Worm (Caenorhabditis elegans) whole organism, L1 larva: ENCODE results near the gene hmg-1.1.

Source experiments
- F16B12.6 ChIP-seq: fragments of 150-350 bp; optimal IDR thresholded peaks from 2 replicates; lab custom pipeline; 2014; ENCODE audit warnings: missing biosample characterization, missing genetic modification characterization
- aha-1 ChIP-seq: fragments of 150-350 bp; optimal IDR thresholded peaks from 2 replicates; lab custom pipeline; 2014; ENCODE audit warnings: missing biosample characterization, missing genetic modification characterization
- ama-1 ChIP-seq: fragments of 150-350 bp; optimal IDR thresholded peaks from 2 replicates; lab custom pipeline; 2014
- blmp-1 ChIP-seq: fragments of 150-350 bp; optimal IDR thresholded peaks from 2 replicates; lab custom pipeline; 2014; ENCODE audit warnings: missing biosample characterization, missing genetic modification characterization
- ceh-82 ChIP-seq, 3 experiments: fragments of 150-350 bp in 1 of 3; sonication (generic microtip) in 2 of 3; optimal IDR thresholded peaks; 2 replicates each; lab custom pipeline; 2014 to 2017; ENCODE audit warnings: missing biosample characterization in 3 of 3, missing genetic modification characterization in 3 of 3
- ceh-88 ChIP-seq: fragments of 200-800 bp; sonication (Bioruptor generic); IDR thresholded peaks from 2 replicates; pipeline ENCODE4 v1.3.6; 2022; ENCODE audit warnings: missing genetic modification characterization, missing compliant biosample characterization
- ces-1 ChIP-seq: fragments of 150-350 bp; optimal IDR thresholded peaks from 2 replicates; lab custom pipeline; 2014; ENCODE audit warnings: missing biosample characterization, missing genetic modification reagents, missing genetic modification characterization
- dpl-1 ChIP-seq, 3 experiments: fragments of 150-350 bp in 2 of 3; sonication (generic microtip) in 1 of 3; optimal IDR thresholded peaks; 2 replicates each; lab custom pipeline; 2014 to 2017; ENCODE audit warnings: missing biosample characterization in 3 of 3, missing genetic modification characterization in 3 of 3, missing genetic modification reagents in 3 of 3
- dsc-1 ChIP-seq: sonication (generic microtip); optimal IDR thresholded peaks from 2 replicates; lab custom pipeline; 2016; ENCODE audit warnings: mild to moderate bottlenecking, missing genetic modification characterization, missing compliant biosample characterization
- efl-1 ChIP-seq, 4 experiments: fragments of 150-350 bp; optimal IDR thresholded peaks in 3 of 4; peaks in 1 of 4; 1 replicate in 1 of 4; 2 replicates in 3 of 4; lab custom pipeline; 2014; ENCODE audit warnings: missing biosample characterization in 2 of 4, missing genetic modification characterization in 2 of 4, missing genetic modification reagents in 2 of 4
- egl-13 ChIP-seq: sonication (generic microtip); optimal IDR thresholded peaks from 2 replicates; lab custom pipeline; 2016; ENCODE audit warnings: missing genotype, missing genetic modification reagents, missing genetic modification characterization, missing compliant biosample characterization
- egl-27 ChIP-seq, 2 experiments: fragments of 150-350 bp in 1 of 2; sonication (generic microtip); optimal IDR thresholded peaks; 3 replicates each; lab custom pipeline; 2017 to 2018; ENCODE audit warnings: missing biosample characterization in 2 of 2, missing genetic modification characterization in 2 of 2, missing genetic modification reagents in 2 of 2
- fkh-4 ChIP-seq: sonication (generic microtip); optimal IDR thresholded peaks from 2 replicates; lab custom pipeline; 2016; ENCODE audit warnings: missing compliant biosample characterization, missing genetic modification characterization, borderline replicate concordance
- fkh-8 ChIP-seq: sonication (generic microtip); optimal IDR thresholded peaks from 2 replicates; lab custom pipeline; 2016; ENCODE audit warnings: mild to moderate bottlenecking, missing genetic modification characterization, missing compliant biosample characterization
- fos-1 ChIP-seq: fragments of 150-350 bp; optimal IDR thresholded peaks from 2 replicates; lab custom pipeline; 2014; ENCODE audit warnings: missing biosample characterization, missing genetic modification characterization
- grh-1 ChIP-seq: fragments of 200-800 bp; sonication (Bioruptor generic); IDR thresholded peaks from 2 replicates; pipeline ENCODE4 v1.3.6; 2022; ENCODE audit warnings: missing genetic modification reagents, missing genetic modification characterization, missing compliant biosample characterization
- hpl-2 ChIP-seq: fragments of 150-350 bp; optimal IDR thresholded peaks from 2 replicates; lab custom pipeline; 2014; ENCODE audit warnings: missing biosample characterization, missing genetic modification reagents, missing genetic modification characterization
- lin-14 ChIP-seq: fragments of 200-800 bp; sonication (Bioruptor generic); optimal IDR thresholded peaks from 2 replicates; lab custom pipeline; 2018; ENCODE audit warnings: mild to moderate bottlenecking, missing genetic modification characterization, moderate library complexity, missing compliant biosample characterization
- lin-15B ChIP-seq: fragments of 150-350 bp; sonication (generic microtip); optimal IDR thresholded peaks from 3 replicates; lab custom pipeline; 2014; ENCODE audit warnings: missing biosample characterization, missing genetic modification characterization
- lin-35 ChIP-seq, 2 experiments: fragments of 150-350 bp; optimal IDR thresholded peaks; 2 replicates each; lab custom pipeline; 2014; ENCODE audit warnings: missing biosample characterization in 2 of 2, missing genetic modification characterization in 2 of 2, missing genetic modification reagents in 2 of 2
- lin-39 ChIP-seq: fragments of 150-350 bp; optimal IDR thresholded peaks from 2 replicates; lab custom pipeline; 2014; ENCODE audit warnings: missing biosample characterization, missing genetic modification reagents, missing genetic modification characterization
- lir-3 ChIP-seq: sonication (generic microtip); optimal IDR thresholded peaks from 2 replicates; lab custom pipeline; 2016; ENCODE audit warnings: mild to moderate bottlenecking, missing genetic modification characterization, moderate library complexity, missing compliant biosample characterization; ENCODE audit not compliant: poor library complexity
- mab-9 ChIP-seq: fragments of 200-800 bp; sonication (Bioruptor generic); IDR thresholded peaks from 2 replicates; pipeline ENCODE4 v1.3.6; 2022; ENCODE audit warnings: missing genetic modification reagents, missing genetic modification characterization, missing compliant biosample characterization
- mef-2 ChIP-seq: fragments of 150-350 bp; optimal IDR thresholded peaks from 2 replicates; lab custom pipeline; 2014; ENCODE audit warnings: missing biosample characterization, missing genetic modification characterization
- mep-1 ChIP-seq: fragments of 150-350 bp; optimal IDR thresholded peaks from 2 replicates; lab custom pipeline; 2014; ENCODE audit warnings: missing biosample characterization, missing genetic modification characterization
- nhr-19 ChIP-seq: fragments of 200-800 bp; sonication (Bioruptor generic); conservative IDR thresholded peaks from 2 replicates; pipeline ENCODE4 v1.3.6; 2022; ENCODE audit warnings: missing genetic modification characterization, missing compliant biosample characterization
- nhr-20 ChIP-seq: sonication (generic microtip); optimal IDR thresholded peaks from 2 replicates; lab custom pipeline; 2016; ENCODE audit warnings: mild to moderate bottlenecking, missing genetic modification characterization, missing compliant biosample characterization
- nhr-237 ChIP-seq: fragments of 150-350 bp; optimal IDR thresholded peaks from 2 replicates; lab custom pipeline; 2014; ENCODE audit warnings: missing biosample characterization, missing genetic modification characterization
- nhr-47 ChIP-seq: sonication (generic microtip); optimal IDR thresholded peaks from 2 replicates; lab custom pipeline; 2016; ENCODE audit warnings: mild to moderate bottlenecking, missing genetic modification characterization, moderate library complexity, missing compliant biosample characterization
- nhr-71 ChIP-seq: sonication (generic microtip); optimal IDR thresholded peaks from 2 replicates; lab custom pipeline; 2016; ENCODE audit warnings: mild to moderate bottlenecking, missing genetic modification characterization, moderate library complexity, missing compliant biosample characterization
- nhr-84 ChIP-seq: sonication (generic microtip); optimal IDR thresholded peaks from 2 replicates; lab custom pipeline; 2017; ENCODE audit warnings: missing biosample characterization, missing genetic modification characterization
- nhr-85 ChIP-seq: sonication (generic microtip); peaks from one replicate; lab custom pipeline; 2016; ENCODE audit warnings: missing genetic modification characterization, inconsistent platforms, missing compliant biosample characterization
- nhr-90 ChIP-seq: sonication (generic microtip); optimal IDR thresholded peaks from 2 replicates; lab custom pipeline; 2016; ENCODE audit warnings: mild to moderate bottlenecking, missing genetic modification characterization, missing compliant biosample characterization; ENCODE audit not compliant: poor library complexity
- pag-3 ChIP-seq: sonication (generic microtip); optimal IDR thresholded peaks from 2 replicates; lab custom pipeline; 2017; ENCODE audit warnings: missing genetic modification characterization, mild to moderate bottlenecking, missing compliant biosample characterization, antibody characterized with exemption, borderline replicate concordance; ENCODE audit not compliant: insufficient read depth
- rnt-1 ChIP-seq: sonication (generic microtip); optimal IDR thresholded peaks from 2 replicates; lab custom pipeline; 2016; ENCODE audit warnings: mild to moderate bottlenecking, missing genetic modification characterization, moderate library complexity, missing compliant biosample characterization
- snu-23 ChIP-seq: sonication (generic microtip); optimal IDR thresholded peaks from 2 replicates; lab custom pipeline; 2016; ENCODE audit warnings: missing genetic modification characterization, missing compliant biosample characterization
- sox-4 ChIP-seq: sonication (generic microtip); optimal IDR thresholded peaks from 2 replicates; lab custom pipeline; 2016; ENCODE audit warnings: missing genetic modification characterization, missing compliant biosample characterization
- sptf-1 ChIP-seq: fragments of 150-350 bp; optimal IDR thresholded peaks from 2 replicates; lab custom pipeline; 2014; ENCODE audit warnings: missing biosample characterization, missing genetic modification characterization
- swsn-7 ChIP-seq: sonication (generic microtip); optimal IDR thresholded peaks from 2 replicates; lab custom pipeline; 2016; ENCODE audit warnings: missing genetic modification characterization, missing compliant biosample characterization
- tbx-2 ChIP-seq: sonication (generic microtip); optimal IDR thresholded peaks from 2 replicates; lab custom pipeline; 2016; ENCODE audit warnings: missing genetic modification characterization, missing compliant biosample characterization
- tlp-1 ChIP-seq: fragments of 150-350 bp; optimal IDR thresholded peaks from 2 replicates; lab custom pipeline; 2014; ENCODE audit warnings: missing biosample characterization, missing genetic modification characterization
- unc-30 ChIP-seq: sonication (generic microtip); optimal IDR thresholded peaks from 2 replicates; lab custom pipeline; 2017; ENCODE audit warnings: missing biosample characterization, missing genetic modification characterization
- unc-62 ChIP-seq: fragments of 150-350 bp; optimal IDR thresholded peaks from 2 replicates; lab custom pipeline; 2014; ENCODE audit warnings: missing biosample characterization, missing genetic modification reagents, missing genetic modification characterization
- unc-98 ChIP-seq: fragments of 200-800 bp; sonication (Bioruptor generic); IDR thresholded peaks from 2 replicates; pipeline ENCODE4 v1.3.6; 2022; ENCODE audit warnings: missing genetic modification characterization, missing compliant biosample characterization
- zag-1 ChIP-seq: fragments of 150-350 bp; optimal IDR thresholded peaks from 2 replicates; lab custom pipeline; 2014; ENCODE audit warnings: missing biosample characterization, missing genetic modification characterization
- ztf-4 ChIP-seq: fragments of 150-350 bp; optimal IDR thresholded peaks from 2 replicates; lab custom pipeline; 2014; ENCODE audit warnings: missing biosample characterization, missing genetic modification characterization

The hmg-1.1 gene

ce11 chrII:14242259-14242658 lies 8.2 kb upstream of the hmg-1.1 start:
- no peak for TF ChIP-seq swsn-7 (tag; lab: Kevin White, UChicago)
- no peak for TF ChIP-seq fos-1 (tag; lab: Kevin White, UChicago)
- TF ChIP-seq egl-27 (tag; optimal IDR thresholded peaks at IDR 0.05; lab: Kevin White, UChicago): no peak
- TF ChIP-seq grh-1 (GFP tag; lab: Robert Waterston, UW): no peak
- no peak for TF ChIP-seq dpl-1 (GFP tag; optimal IDR thresholded peaks at IDR 0.05; lab: Kevin White, UChicago)
- TF ChIP-seq mep-1 (tag; lab: Kevin White, UChicago): no peak

- TF ChIP-seq F16B12.6 (tag; lab: Kevin White, UChicago): no peak
- no peak for TF ChIP-seq fkh-4 (tag; lab: Kevin White, UChicago)
- TF ChIP-seq dsc-1: no peak
- TF ChIP-seq tbx-2: no peak
- TF ChIP-seq unc-30: no peak
- TF ChIP-seq nhr-20 (tag; lab: Kevin White, UChicago): no peak
- TF ChIP-seq snu-23 (GFP tag; lab: Kevin White, UChicago): no peak
- no peak for TF ChIP-seq lir-3 (tag; lab: Kevin White, UChicago)
- TF ChIP-seq nhr-71 (tag; lab: Kevin White, UChicago): no peak
- TF ChIP-seq lin-14 (GFP tag; lab: Kevin White, UChicago): no peak
Observed at ce11 chrII:14243503-14243902, 7.0 kb upstream of the hmg-1.1 start, which contains the start of gene jmjd-2. jmjd-2 (minus strand) TSS chrII:14243603.

ce11 chrII:14244457-14245254 lies 5.8 kb upstream of the hmg-1.1 start:
- TF ChIP-seq nhr-47: peak; percentile 68
- TF ChIP-seq mab-9 (GFP tag; lab: Robert Waterston, UW): no peak
- TF ChIP-seq nhr-71 (tag; lab: Kevin White, UChicago): peak; percentile 80
- peak; percentile 29; the same call in 1 of the 2 replicates for TF ChIP-seq nhr-19
- peak; percentile 85 for TF ChIP-seq lin-14 (GFP tag; lab: Kevin White, UChicago)
- TF ChIP-seq aha-1: peak; percentile 53
- TF ChIP-seq grh-1 (GFP tag; lab: Robert Waterston, UW): no peak
- peak; percentile 76 for TF ChIP-seq snu-23 (GFP tag; lab: Kevin White, UChicago)
- TF ChIP-seq blmp-1: peak; percentile 97
- TF ChIP-seq ceh-82 (tag; optimal IDR thresholded peaks at IDR 0.05; lab: Kevin White, UChicago): peak in 2 of 3 experiments; percentile 69 to 81
- no peak for TF ChIP-seq ama-1 (lab: Kevin White, UChicago)
- TF ChIP-seq sox-4: no peak
- peak; percentile 41 for TF ChIP-seq F16B12.6 (tag; lab: Kevin White, UChicago)
- TF ChIP-seq pag-3 (tag; lab: Kevin White, UChicago): no peak
- TF ChIP-seq tlp-1 (tag; lab: Kevin White, UChicago): no peak
- no peak for TF ChIP-seq zag-1
- no peak for TF ChIP-seq unc-98 (GFP tag; lab: Robert Waterston, UW)
- peak; percentile 29 for TF ChIP-seq nhr-237 (tag; lab: Kevin White, UChicago)
- peak; percentile 72 for TF ChIP-seq lin-35 (GFP tag; optimal IDR thresholded peaks at IDR 0.05; lab: Kevin White, UChicago)
- no peak for TF ChIP-seq nhr-84 (tag; lab: Kevin White, UChicago)
- TF ChIP-seq lin-15B: no peak
- no peak for TF ChIP-seq hpl-2 (GFP tag; lab: Kevin White, UChicago)
- TF ChIP-seq efl-1 (optimal IDR thresholded peaks at IDR 0.05; lab: Kevin White, UChicago): peak; percentile 80 to 91
- peak; percentile 66 to 96 for TF ChIP-seq efl-1 (GFP tag; optimal IDR thresholded peaks at IDR 0.05 in 1 of 2; lab: Kevin White, UChicago)
- no peak for TF ChIP-seq egl-13
- TF ChIP-seq nhr-90 (tag; lab: Kevin White, UChicago): no peak
- no peak for TF ChIP-seq ceh-88 (GFP tag; lab: Robert Waterston, UW)
- TF ChIP-seq ces-1 (GFP tag; lab: Kevin White, UChicago): no peak
- peak; percentile 53 for TF ChIP-seq tbx-2
- peak; percentile 12 for TF ChIP-seq nhr-85
- TF ChIP-seq rnt-1: peak; percentile 48
- no peak for TF ChIP-seq lin-39 (tag; lab: Kevin White, UChicago)
- no peak for TF ChIP-seq sptf-1 (tag; lab: Kevin White, UChicago)
- TF ChIP-seq unc-62: no peak
- TF ChIP-seq mef-2: no peak
- no peak for TF ChIP-seq ztf-4 (tag; lab: Kevin White, UChicago)
- TF ChIP-seq fkh-8 (tag; lab: Kevin White, UChicago): peak; percentile 58
- TF ChIP-seq dsc-1: peak; percentile 29
